Worm (Caenorhabditis elegans): ENCODE data around the gene cyn-7.

cyn-7 gene

DNA sequence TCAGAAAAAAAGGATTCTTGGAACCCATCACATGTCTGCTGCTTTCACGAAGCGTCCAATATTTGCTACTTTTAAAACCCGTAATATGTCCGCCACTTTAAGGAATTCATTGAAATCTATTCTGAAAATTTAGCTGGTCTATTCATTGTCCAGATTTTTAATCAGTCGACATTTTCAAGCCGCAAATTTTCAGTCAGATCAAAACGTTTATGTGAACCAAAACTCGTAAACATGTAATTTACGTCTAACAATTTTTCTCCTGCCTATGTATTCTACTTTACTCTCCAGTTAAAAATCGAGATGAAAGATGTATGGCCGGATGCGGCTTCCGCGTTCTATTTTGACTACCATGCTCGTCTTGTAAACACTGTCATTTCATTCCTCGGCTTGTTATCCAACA, 10.8 kb upstream of the cyn-7 start, which contains the start of gene srw-1:
Gene srw-1 (plus strand): TSS at position 301 of the 400 bp plus-strand sequence.
- no peak for TF ChIP-seq ceh-8 (GFP tag; optimal IDR thresholded peaks at IDR 0.05)

- TF ChIP-seq efl-1 (optimal IDR thresholded peaks at IDR 0.05) (no peak), efl-1 (GFP tag; optimal IDR thresholded peaks at IDR 0.05 in 1 of 2) (peak in 1 of 2 experiments; percentile 51), efl-3 (GFP tag; optimal IDR thresholded peaks at IDR 0.05) (no peak), ets-5 (GFP tag; IDR thresholded peaks at IDR 0.05) (no peak), lin-15B (tag; optimal IDR thresholded peaks at IDR 0.05) (no peak)
Observed at ce11 chrV:15193909-15194308, 6.7 kb upstream of the cyn-7 start, which contains the start of gene Y75B12B.13. Gene Y75B12B.13 (minus strand): TSS chrV:15194009.

ce11 chrV:15192377-15192776, 5.2 kb upstream of the cyn-7 start, which contains the start of gene plc-2:
Gene plc-2 (plus strand): TSS chrV:15192572.
- TF ChIP-seq ceh-8 (GFP tag; optimal IDR thresholded peaks at IDR 0.05) (no peak), zag-1 (tag; optimal IDR thresholded peaks at IDR 0.05) (no peak), nhr-76 (tag; optimal IDR thresholded peaks at IDR 0.05) (no peak), nhr-19 (GFP tag; conservative IDR thresholded peaks at IDR 0.05) (no peak), nhr-77 (tag; optimal IDR thresholded peaks at IDR 0.05) (no peak), hlh-17 (GFP tag; optimal IDR thresholded peaks at IDR 0.05; ENCODE audit: borderline replicate concordance) (no peak), ama-1 (optimal IDR thresholded peaks at IDR 0.05) (no peak), lin-35 (GFP tag; optimal IDR thresholded peaks at IDR 0.05) (peak in 1 of 2 experiments; percentile 33), nhr-85 (tag) (peak; percentile 27), ets-5 (GFP tag; IDR thresholded peaks at IDR 0.05) (no peak), zip-4 (GFP tag; optimal IDR thresholded peaks at IDR 0.05) (no peak), isw-1 (GFP tag; IDR thresholded peaks at IDR 0.05) (no peak), efl-3 (GFP tag; optimal IDR thresholded peaks at IDR 0.05) (no peak), aha-1 (tag; optimal IDR thresholded peaks at IDR 0.05) (no peak), unc-98 (GFP tag; IDR thresholded peaks at IDR 0.05) (no peak), ceh-88 (GFP tag; IDR thresholded peaks at IDR 0.05) (no peak), elt-2 (tag; optimal IDR thresholded peaks at IDR 0.05) (peak; percentile 55), nhr-12 (tag; optimal IDR thresholded peaks at IDR 0.05) (no peak), rnt-1 (tag; optimal IDR thresholded peaks at IDR 0.05) (no peak), nhr-11 (tag; optimal IDR thresholded peaks at IDR 0.05) (no peak), tbx-2 (tag; optimal IDR thresholded peaks at IDR 0.05) (no peak), efl-1 (optimal IDR thresholded peaks at IDR 0.05) (no peak), efl-1 (GFP tag; optimal IDR thresholded peaks at IDR 0.05 in 1 of 2) (peak in 1 of 2 experiments; percentile 16)

DNA sequence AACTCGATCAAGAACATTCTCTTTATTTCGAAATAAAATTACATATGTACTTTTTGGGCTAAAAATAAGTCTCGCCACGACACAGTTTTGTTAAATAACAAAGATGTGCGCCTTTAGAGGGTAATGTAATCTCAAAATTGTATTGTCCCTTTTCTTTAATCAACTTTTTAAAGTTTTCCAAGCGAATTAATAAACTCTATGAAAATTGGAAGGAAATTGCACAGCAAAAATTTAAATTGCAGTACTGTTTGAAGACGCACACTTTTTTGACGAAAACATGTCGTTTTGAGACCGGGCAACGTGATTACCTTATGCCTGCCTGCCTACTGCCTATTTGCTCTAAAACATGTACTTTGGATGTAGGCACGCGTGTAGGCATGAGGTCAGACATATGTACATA, 4.8 kb upstream of the cyn-7 start:
- TF ChIP-seq nhr-84 (tag; optimal IDR thresholded peaks at IDR 0.05) (no peak), ceh-82 (tag; optimal IDR thresholded peaks at IDR 0.05) (no peak), pax-3 (tag; optimal IDR thresholded peaks at IDR 0.05) (no peak), efl-3 (GFP tag; optimal IDR thresholded peaks at IDR 0.05) (no peak), vab-15 (tag; optimal IDR thresholded peaks at IDR 0.05) (no peak), pag-3 (tag; optimal IDR thresholded peaks at IDR 0.05; ENCODE audit: borderline replicate concordance, insufficient read depth) (no peak), egl-13 (tag; optimal IDR thresholded peaks at IDR 0.05) (no peak), egl-27 (tag; optimal IDR thresholded peaks at IDR 0.05) (no peak), unc-30 (tag; optimal IDR thresholded peaks at IDR 0.05) (no peak), Y116A8C.19 (tag; optimal IDR thresholded peaks at IDR 0.05; ENCODE audit: borderline replicate concordance) (no peak), sptf-1 (tag; optimal IDR thresholded peaks at IDR 0.05) (no peak)

- peak in 1 of 2 experiments; percentile 33 for TF ChIP-seq ztf-11 (tag; optimal IDR thresholded peaks at IDR 0.05)
- TF ChIP-seq elt-3 (tag; optimal IDR thresholded peaks at IDR 0.05): peak in 2 of 6 experiments; percentile 46 to 48
- TF ChIP-seq fkh-8 (tag; optimal IDR thresholded peaks at IDR 0.05): peak; percentile 88
- TF ChIP-seq F16B12.6 (tag; optimal IDR thresholded peaks at IDR 0.05): peak; percentile 34
- no peak for TF ChIP-seq ceh-63 (GFP tag; optimal IDR thresholded peaks at IDR 0.05)
- TF ChIP-seq zip-4 (GFP tag; optimal IDR thresholded peaks at IDR 0.05): peak; percentile 29
- peak; percentile 63 for TF ChIP-seq lin-14 (GFP tag; optimal IDR thresholded peaks at IDR 0.05)
- TF ChIP-seq aly-2 (tag; optimal IDR thresholded peaks at IDR 0.05): no peak
- no peak for TF ChIP-seq tlp-1 (tag; optimal IDR thresholded peaks at IDR 0.05)
- TF ChIP-seq unc-98 (GFP tag; IDR thresholded peaks at IDR 0.05): no peak
- peak; percentile 69 for TF ChIP-seq C16A3.4 (tag; optimal IDR thresholded peaks at IDR 0.05)
- no peak for TF ChIP-seq ces-1 (GFP tag; optimal IDR thresholded peaks at IDR 0.05)
- TF ChIP-seq irx-1 (tag; optimal IDR thresholded peaks at IDR 0.05): peak; percentile 28
- TF ChIP-seq dpl-1 (GFP tag; optimal IDR thresholded peaks at IDR 0.05): peak; percentile 60 to 72 (median 70)
- peak; percentile 79 for TF ChIP-seq mep-1 (tag; optimal IDR thresholded peaks at IDR 0.05)
Observed at ce11 chrV:15190903-15191302, 3.7 kb upstream of the cyn-7 start, which contains the start of gene Y75B12B.11. Gene Y75B12B.11 (plus strand): TSS chrV:15191296.
